Fruit fly (Drosophila melanogaster): ENCODE data around the gene CG3149.

Gene CG3149

DNA sequence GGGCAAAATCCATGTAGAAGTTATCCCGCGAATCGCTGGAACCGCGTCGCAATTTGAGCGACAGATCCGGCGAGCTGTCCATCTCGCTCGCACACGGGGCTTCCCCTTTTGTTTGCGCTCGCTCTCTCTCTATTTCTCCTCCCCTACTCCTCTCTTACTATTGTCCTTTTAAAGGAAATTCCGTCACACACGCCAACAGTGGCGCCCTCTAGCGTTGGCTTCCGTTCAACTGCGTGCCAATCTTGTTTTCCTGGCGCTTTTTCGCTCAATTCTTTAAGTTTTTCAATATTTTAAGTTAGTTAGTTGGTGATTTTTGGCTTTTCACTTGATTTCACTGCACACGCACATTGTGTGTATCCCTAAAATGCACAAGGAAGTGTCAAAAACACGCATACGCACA is 33.0 kb downstream of the CG3149 start:
- no peak for TF ChIP-seq brk (GFP tag; optimal IDR thresholded peaks at IDR 0.05)
- no peak for TF ChIP-seq HLH106 (tag; optimal IDR thresholded peaks at IDR 0.05)
- TF ChIP-seq fru (GFP tag; optimal IDR thresholded peaks at IDR 0.05): no peak
- TF ChIP-seq Hnf4 (GFP tag; optimal IDR thresholded peaks at IDR 0.05): no peak
- TF ChIP-seq lola (GFP tag; optimal IDR thresholded peaks at IDR 0.05): no peak
- no peak for TF ChIP-seq rgr (GFP tag; optimal IDR thresholded peaks at IDR 0.05)
- TF ChIP-seq Dfd (GFP tag; optimal IDR thresholded peaks at IDR 0.05): no peak
- TF ChIP-seq N (GFP tag; optimal IDR thresholded peaks at IDR 0.05): no peak
- TF ChIP-seq dsf (GFP tag; optimal IDR thresholded peaks at IDR 0.05; ENCODE audit: borderline replicate concordance): no peak
- TF ChIP-seq usp (GFP tag; optimal IDR thresholded peaks at IDR 0.05): no peak
- no peak for TF ChIP-seq woc (GFP tag; optimal IDR thresholded peaks at IDR 0.05)
- TF ChIP-seq OdsH (GFP tag; optimal IDR thresholded peaks at IDR 0.05): no peak

DNA sequence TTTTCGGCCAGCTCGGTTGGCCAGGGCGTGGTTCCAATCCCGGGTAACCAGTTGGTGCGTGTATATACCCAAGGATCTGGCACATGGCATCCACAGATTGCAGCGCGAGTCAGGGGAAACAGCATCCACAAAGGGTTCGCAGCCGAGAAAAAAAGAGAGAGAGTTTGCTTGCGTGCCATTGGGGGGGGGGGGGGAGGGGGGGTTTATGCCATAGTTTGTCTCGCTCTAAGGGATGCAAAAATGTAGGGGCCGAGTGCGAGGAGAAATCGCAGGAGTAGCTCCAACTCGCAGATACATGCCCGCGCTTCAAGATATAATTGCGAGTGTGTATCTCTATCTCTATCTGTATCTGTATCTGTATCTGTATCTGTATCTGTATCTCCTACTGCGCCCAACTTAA is 45.0 kb downstream of the CG3149 start:
- peak; percentile 70 for TF ChIP-seq Dfd (GFP tag; optimal IDR thresholded peaks at IDR 0.05)
- no peak for TF ChIP-seq fru (GFP tag; optimal IDR thresholded peaks at IDR 0.05)
- TF ChIP-seq woc (GFP tag; optimal IDR thresholded peaks at IDR 0.05): no peak
- TF ChIP-seq Vsx2 (GFP tag; optimal IDR thresholded peaks at IDR 0.05; ENCODE audit: partially characterized antibody): no peak

DNA sequence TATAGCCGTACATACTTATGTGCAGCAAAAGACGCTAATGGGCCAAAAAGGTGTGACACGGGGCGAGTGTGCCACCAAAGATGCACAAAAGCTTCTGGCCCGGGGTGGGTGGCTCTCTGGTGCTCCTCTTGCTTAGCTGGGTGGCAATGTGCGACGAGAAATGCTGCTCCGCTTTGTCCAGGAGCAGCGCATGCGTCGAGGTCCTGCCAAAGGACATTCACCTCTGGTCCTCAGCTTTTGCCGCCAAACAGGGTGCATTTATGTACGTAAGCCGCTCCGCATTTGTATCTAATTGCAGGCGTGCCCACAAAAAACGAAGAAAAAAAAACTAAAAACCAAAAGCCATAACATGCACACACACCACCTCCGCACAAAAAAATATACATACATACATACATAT is 45.6 kb downstream of the CG3149 start:
- TF ChIP-seq Dfd (GFP tag; optimal IDR thresholded peaks at IDR 0.05): no peak

DNA sequence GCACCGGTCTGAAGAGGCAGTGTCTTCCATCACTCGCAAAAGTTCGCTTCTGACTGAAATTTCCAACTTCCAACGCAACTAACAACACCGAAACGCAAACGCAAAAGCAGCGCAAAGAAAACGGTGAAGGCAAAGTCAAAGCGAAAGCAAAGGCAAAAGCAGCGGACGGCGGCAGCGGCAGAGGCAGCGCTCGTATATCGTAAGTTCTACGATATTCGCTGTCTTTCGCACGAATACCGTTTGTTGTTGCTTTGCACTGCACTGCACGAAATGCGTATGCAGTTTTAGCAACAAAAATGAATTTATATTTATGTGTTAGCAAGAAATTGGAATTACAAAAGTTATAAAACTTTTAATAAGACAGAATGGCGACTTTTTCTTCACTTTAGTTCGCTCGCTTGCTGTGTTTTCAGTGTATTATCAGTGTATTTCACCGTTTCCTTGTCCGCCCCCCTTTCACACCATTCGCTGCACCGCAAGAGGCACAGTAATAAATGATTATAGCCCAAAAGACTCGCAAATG is 46.5 kb downstream of the CG3149 start, which contains the start of gene OtopLa:
TSS of gene OtopLa (minus strand) at position 51 of the 523 bp plus-strand sequence.
- TF ChIP-seq psq (GFP tag; optimal IDR thresholded peaks at IDR 0.05): peak; percentile 52
- TF ChIP-seq GATAd (GFP tag; optimal IDR thresholded peaks at IDR 0.05): no peak
- TF ChIP-seq fru (GFP tag; optimal IDR thresholded peaks at IDR 0.05): peak; percentile 78
- TF ChIP-seq Myc (optimal IDR thresholded peaks at IDR 0.05): no peak
- TF ChIP-seq tai (GFP tag; optimal IDR thresholded peaks at IDR 0.05): no peak
- no peak for TF ChIP-seq Mio (GFP tag; optimal IDR thresholded peaks at IDR 0.05)
- no peak for TF ChIP-seq Jra (GFP tag; optimal IDR thresholded peaks at IDR 0.05)
- peak; percentile 64 for TF ChIP-seq HLH106 (tag; optimal IDR thresholded peaks at IDR 0.05)
- no peak for TF ChIP-seq dl (GFP tag; optimal IDR thresholded peaks at IDR 0.05; ENCODE audit: insufficient read depth in 1 of 2, partially characterized antibody in 2 of 2)
- TF ChIP-seq Rel (GFP tag; optimal IDR thresholded peaks at IDR 0.05): no peak
- TF ChIP-seq Rel (tag; optimal IDR thresholded peaks at IDR 0.05): peak; percentile 18
- TF ChIP-seq dmrt93B (GFP tag; optimal IDR thresholded peaks at IDR 0.05): peak; percentile 25
- TF ChIP-seq sv (GFP tag; optimal IDR thresholded peaks at IDR 0.05): peak; percentile 62
- peak; percentile 6 for TF ChIP-seq CG9705 (GFP tag; optimal IDR thresholded peaks at IDR 0.05)
- TF ChIP-seq Hr83 (GFP tag; optimal IDR thresholded peaks at IDR 0.05; ENCODE audit: poor library complexity, severe bottlenecking): no peak
- TF ChIP-seq sage (GFP tag; optimal IDR thresholded peaks at IDR 0.05): no peak
- no peak for TF ChIP-seq Vsx2 (GFP tag; optimal IDR thresholded peaks at IDR 0.05; ENCODE audit: partially characterized antibody)
- TF ChIP-seq CrebA (GFP tag; optimal IDR thresholded peaks at IDR 0.05; ENCODE audit: borderline replicate concordance): no peak
- peak in 1 of 2 experiments; percentile 81 for TF ChIP-seq foxo (GFP tag; optimal IDR thresholded peaks at IDR 0.05)
- peak; percentile 59 for TF ChIP-seq rgr (GFP tag; optimal IDR thresholded peaks at IDR 0.05)
- peak; percentile 22 for TF ChIP-seq woc (GFP tag; optimal IDR thresholded peaks at IDR 0.05)
- no peak for TF ChIP-seq Hr78 (GFP tag; optimal IDR thresholded peaks at IDR 0.05)
- TF ChIP-seq CG32264 (GFP tag; optimal IDR thresholded peaks at IDR 0.05): peak; percentile 30
- TF ChIP-seq dsf (GFP tag; optimal IDR thresholded peaks at IDR 0.05; ENCODE audit: borderline replicate concordance): no peak
- no peak for TF ChIP-seq lola (GFP tag; optimal IDR thresholded peaks at IDR 0.05)
- TF ChIP-seq brk (GFP tag; optimal IDR thresholded peaks at IDR 0.05): peak; percentile 4
- no peak for TF ChIP-seq usp (GFP tag; optimal IDR thresholded peaks at IDR 0.05)
- TF ChIP-seq Abd-B (GFP tag; optimal IDR thresholded peaks at IDR 0.05): no peak
- peak; percentile 53 for TF ChIP-seq Hnf4 (GFP tag; optimal IDR thresholded peaks at IDR 0.05)
- TF ChIP-seq Dif (GFP tag; optimal IDR thresholded peaks at IDR 0.05; ENCODE audit: partially characterized antibody): no peak
- no peak for TF ChIP-seq jim (GFP tag; optimal IDR thresholded peaks at IDR 0.05)
- TF ChIP-seq h (GFP tag; optimal IDR thresholded peaks at IDR 0.05): peak; percentile 72
- TF ChIP-seq br (GFP tag; optimal IDR thresholded peaks at IDR 0.05): peak; percentile 63
- no peak for TF ChIP-seq N (GFP tag; optimal IDR thresholded peaks at IDR 0.05)
- no peak for TF ChIP-seq pan (optimal IDR thresholded peaks at IDR 0.05)
- peak; percentile 72 for TF ChIP-seq ey (GFP tag; optimal IDR thresholded peaks at IDR 0.05)
- peak; percentile 60 for TF ChIP-seq Sp1 (GFP tag; optimal IDR thresholded peaks at IDR 0.05)
- no peak for TF ChIP-seq Dfd (GFP tag; optimal IDR thresholded peaks at IDR 0.05)
- peak; percentile 61 for TF ChIP-seq OdsH (GFP tag; optimal IDR thresholded peaks at IDR 0.05)

All from whole organism, wandering third instar larva.